Fruit fly (Drosophila melanogaster): ENCODE measurements around the gene Pus1.

Gene Pus1

dm6 chr3R:20560019-20560667 lies 32.3 kb downstream of the Pus1 start, which contains the start of gene CG15922 (continued):
- TF ChIP-seq CG14965 (GFP tag; optimal IDR thresholded peaks at IDR 0.05; ENCODE audit: borderline replicate concordance), result no peak
- TF ChIP-seq CG6689 (GFP tag; IDR thresholded peaks at IDR 0.05), result 0 out of 2 replicates have a peak, but pooled peaks have one; percentile 22
- TF ChIP-seq fd96Cb (tag; optimal IDR thresholded peaks at IDR 0.05), result no peak
- no peak for TF ChIP-seq Dbx (GFP tag; IDR thresholded peaks at IDR 0.05)
- no peak for TF ChIP-seq CG9817 (tag; optimal IDR thresholded peaks at IDR 0.05)
- TF ChIP-seq CG8924 (tag; optimal IDR thresholded peaks at IDR 0.05), result no peak
- no peak for TF ChIP-seq kni (GFP tag; optimal IDR thresholded peaks at IDR 0.05)
- no peak for TF ChIP-seq br (optimal IDR thresholded peaks at IDR 0.05)
- TF ChIP-seq CG3847 (GFP tag; IDR thresholded peaks at IDR 0.05), result no peak
- TF ChIP-seq wdn (GFP tag; IDR thresholded peaks at IDR 0.05), result no peak
- TF ChIP-seq CG14860 (GFP tag; IDR thresholded peaks at IDR 0.05; ENCODE audit: partially characterized antibody), result no peak
- TF ChIP-seq trh (GFP tag; optimal IDR thresholded peaks at IDR 0.05), result no peak
- TF ChIP-seq Doc2 (GFP tag; IDR thresholded peaks at IDR 0.05), result no peak
- no peak for TF ChIP-seq Dip3 (GFP tag; optimal IDR thresholded peaks at IDR 0.05)
- TF ChIP-seq Sin3A (optimal IDR thresholded peaks at IDR 0.05), result no peak
- no peak for TF ChIP-seq psq (GFP tag; optimal IDR thresholded peaks at IDR 0.05)
- peak; percentile 17 for TF ChIP-seq CG15601 (tag; optimal IDR thresholded peaks at IDR 0.05)
- no peak for TF ChIP-seq Poxn (GFP tag; IDR thresholded peaks at IDR 0.05)
- TF ChIP-seq CG9727 (GFP tag; optimal IDR thresholded peaks at IDR 0.05), result peak; percentile 14
- peak; percentile 32 for TF ChIP-seq bcd (GFP tag; optimal IDR thresholded peaks at IDR 0.05)
- TF ChIP-seq CG2116 (GFP tag; optimal IDR thresholded peaks at IDR 0.05), result peak; percentile 0
- no peak for TF ChIP-seq inv (GFP tag; IDR thresholded peaks at IDR 0.05; ENCODE audit: partially characterized antibody)
- no peak for TF ChIP-seq CG12219 (GFP tag; optimal IDR thresholded peaks at IDR 0.05)
- TF ChIP-seq CG12071 (GFP tag; optimal IDR thresholded peaks at IDR 0.05), result no peak
- TF ChIP-seq CG2129 (GFP tag; IDR thresholded peaks at IDR 0.05; ENCODE audit: partially characterized antibody), result no peak
- TF ChIP-seq dmrt99B (tag; optimal IDR thresholded peaks at IDR 0.05), result peak; percentile 39
- no peak for TF ChIP-seq tna (GFP tag; IDR thresholded peaks at IDR 0.05; ENCODE audit: partially characterized antibody)
- TF ChIP-seq CG14710 (tag; optimal IDR thresholded peaks at IDR 0.05), result no peak
- TF ChIP-seq Bgb (GFP tag; IDR thresholded peaks at IDR 0.05; ENCODE audit: partially characterized antibody), result peak; percentile 11; the same call in 1 of the 2 replicates
- no peak for TF ChIP-seq CG4424 (GFP tag; optimal IDR thresholded peaks at IDR 0.05)
- TF ChIP-seq pho (GFP tag; optimal IDR thresholded peaks at IDR 0.05), result no peak
- no peak for TF ChIP-seq CG11093 (GFP tag; IDR thresholded peaks at IDR 0.05)
- peak; percentile 34; the same call in 1 of the 2 replicates for TF ChIP-seq Rfx (GFP tag; IDR thresholded peaks at IDR 0.05)
- no peak for TF ChIP-seq CG31224 (GFP tag; IDR thresholded peaks at IDR 0.05)
- TF ChIP-seq gsb (GFP tag; IDR thresholded peaks at IDR 0.05), result no peak
- TF ChIP-seq sens (GFP tag), result peak; percentile 42
- TF ChIP-seq Bteb2 (GFP tag; optimal IDR thresholded peaks at IDR 0.05), result no peak
- TF ChIP-seq CG18764 (GFP tag; optimal IDR thresholded peaks at IDR 0.05), result no peak
- no peak for TF ChIP-seq gcm2 (GFP tag; optimal IDR thresholded peaks at IDR 0.05)
- peak; percentile 8 for TF ChIP-seq YL-1 (GFP tag; optimal IDR thresholded peaks at IDR 0.05)
- no peak for TF ChIP-seq bab2 (GFP tag; optimal IDR thresholded peaks at IDR 0.05)
- no peak for TF ChIP-seq Asciz (GFP tag; optimal IDR thresholded peaks at IDR 0.05)
- peak; percentile 21 for TF ChIP-seq CG2120 (GFP tag; optimal IDR thresholded peaks at IDR 0.05)
- TF ChIP-seq HmgD (GFP tag; optimal IDR thresholded peaks at IDR 0.05), result no peak
- no peak for TF ChIP-seq crol (GFP tag; IDR thresholded peaks at IDR 0.05)
- TF ChIP-seq CG9932 (GFP tag; IDR thresholded peaks at IDR 0.05), result no peak
- no peak for TF ChIP-seq eve (GFP tag; optimal IDR thresholded peaks at IDR 0.05)
- no peak for TF ChIP-seq CG14050 (GFP tag; IDR thresholded peaks at IDR 0.05)
- no peak for TF ChIP-seq Mad (GFP tag; optimal IDR thresholded peaks at IDR 0.05)
- TF ChIP-seq Hr51 (GFP tag; optimal IDR thresholded peaks at IDR 0.05), result peak in 1 of 2 experiments; percentile 16
- TF ChIP-seq zfh2 (GFP tag; optimal IDR thresholded peaks at IDR 0.05), result no peak
- TF ChIP-seq ara (GFP tag; IDR thresholded peaks at IDR 0.05), result no peak

Measured in whole organism, embryonic.